Fruit fly (Drosophila melanogaster): ENCODE results near the gene Fer1HCH.
A peak's percentile ranks its signal among the peaks of the same experiment; 100 is the strongest.

Fer1HCH gene

dm6 chr3R:30336100-30336499, 51.9 kb downstream of the Fer1HCH start (continued):
- no peak for TF ChIP-seq tup (GFP tag; optimal IDR thresholded peaks at IDR 0.05)
- TF ChIP-seq slp2 (GFP tag; optimal IDR thresholded peaks at IDR 0.05): no peak
- TF ChIP-seq CG33557 (GFP tag; optimal IDR thresholded peaks at IDR 0.05): no peak
- no peak for TF ChIP-seq CG7357 (GFP tag; IDR thresholded peaks at IDR 0.05)
- no peak for TF ChIP-seq Doc2 (GFP tag; IDR thresholded peaks at IDR 0.05)
- no peak for TF ChIP-seq mld (GFP tag; IDR thresholded peaks at IDR 0.05; ENCODE audit: partially characterized antibody)
- peak; percentile 8 for TF ChIP-seq Side (GFP tag; optimal IDR thresholded peaks at IDR 0.05)
- TF ChIP-seq eve (GFP tag; optimal IDR thresholded peaks at IDR 0.05): no peak
- no peak for TF ChIP-seq Asciz (GFP tag; optimal IDR thresholded peaks at IDR 0.05)
- TF ChIP-seq ash1 (GFP tag; optimal IDR thresholded peaks at IDR 0.05): no peak
- peak; percentile 73 for TF ChIP-seq D19A (tag; optimal IDR thresholded peaks at IDR 0.05)
- TF ChIP-seq Ssrp (tag; optimal IDR thresholded peaks at IDR 0.05): no peak
- TF ChIP-seq salm (tag; optimal IDR thresholded peaks at IDR 0.05): no peak
- no peak for TF ChIP-seq lola (GFP tag; optimal IDR thresholded peaks at IDR 0.05)
- TF ChIP-seq CG3163 (GFP tag; optimal IDR thresholded peaks at IDR 0.05): no peak
- no peak for TF ChIP-seq crp (GFP tag; optimal IDR thresholded peaks at IDR 0.05)
- no peak for TF ChIP-seq zfh2 (GFP tag; optimal IDR thresholded peaks at IDR 0.05)
- no peak for TF ChIP-seq NC2β (GFP tag; optimal IDR thresholded peaks at IDR 0.05)
- TF ChIP-seq sens (GFP tag): peak; percentile 83
- no peak for TF ChIP-seq E2f1 (GFP tag; IDR thresholded peaks at IDR 0.05)
- no peak for TF ChIP-seq cg (GFP tag; optimal IDR thresholded peaks at IDR 0.05)
- TF ChIP-seq Aef1 (GFP tag; IDR thresholded peaks at IDR 0.05): 0 out of 3 replicates have a peak, but pooled peaks have one; percentile 34
- TF ChIP-seq ranshi (GFP tag; IDR thresholded peaks at IDR 0.05): no peak
- TF ChIP-seq CG11696 (GFP tag; IDR thresholded peaks at IDR 0.05): no peak
- TF ChIP-seq CG14441 (GFP tag; IDR thresholded peaks at IDR 0.05): no peak
- peak; percentile 33 for TF ChIP-seq Fer1 (GFP tag; optimal IDR thresholded peaks at IDR 0.05)
- no peak for TF ChIP-seq knrl (GFP tag; IDR thresholded peaks at IDR 0.05; ENCODE audit: partially characterized antibody)
- 0 out of 2 replicates have a peak, but pooled peaks have one; percentile 22 for TF ChIP-seq E2f2 (GFP tag; IDR thresholded peaks at IDR 0.05)
- peak; percentile 26 for TF ChIP-seq az2 (GFP tag; optimal IDR thresholded peaks at IDR 0.05)
- TF ChIP-seq Dbx (GFP tag; IDR thresholded peaks at IDR 0.05): no peak
- no peak for TF ChIP-seq wor (GFP tag; IDR thresholded peaks at IDR 0.05)
- TF ChIP-seq CG13296 (GFP tag; optimal IDR thresholded peaks at IDR 0.05): no peak
- TF ChIP-seq CG10654 (GFP tag; optimal IDR thresholded peaks at IDR 0.05): peak; percentile 43
- TF ChIP-seq CG15601 (tag; optimal IDR thresholded peaks at IDR 0.05): no peak
- no peak for TF ChIP-seq Sry-β (GFP tag; optimal IDR thresholded peaks at IDR 0.05)
- TF ChIP-seq Hey (tag; optimal IDR thresholded peaks at IDR 0.05): no peak
- no peak for TF ChIP-seq Sox100B (GFP tag; optimal IDR thresholded peaks at IDR 0.05)
- peak; percentile 14 for TF ChIP-seq tin (GFP tag; optimal IDR thresholded peaks at IDR 0.05)
- TF ChIP-seq CG7928 (GFP tag; optimal IDR thresholded peaks at IDR 0.05): no peak
- TF ChIP-seq zen2 (GFP tag; IDR thresholded peaks at IDR 0.05; ENCODE audit: partially characterized antibody): no peak
- TF ChIP-seq CG1024 (GFP tag; IDR thresholded peaks at IDR 0.05): no peak
- no peak for TF ChIP-seq p53 (GFP tag; optimal IDR thresholded peaks at IDR 0.05)
- TF ChIP-seq CG4820 (GFP tag; optimal IDR thresholded peaks at IDR 0.05): peak; percentile 38
- no peak for TF ChIP-seq da (GFP tag; optimal IDR thresholded peaks at IDR 0.05)
- TF ChIP-seq Dip2 (GFP tag; IDR thresholded peaks at IDR 0.05): no peak
- TF ChIP-seq CG14710 (tag; optimal IDR thresholded peaks at IDR 0.05): peak; percentile 27
- TF ChIP-seq CG10543 (GFP tag; optimal IDR thresholded peaks at IDR 0.05): no peak
- TF ChIP-seq gsb-n (tag; optimal IDR thresholded peaks at IDR 0.05): no peak
- TF ChIP-seq hkb (optimal IDR thresholded peaks at IDR 0.05): no peak
- no peak for TF ChIP-seq hkb (GFP tag; IDR thresholded peaks at IDR 0.05)
- TF ChIP-seq CG11560 (tag; IDR thresholded peaks at IDR 0.05): no peak
- TF ChIP-seq CG8359 (GFP tag; optimal IDR thresholded peaks at IDR 0.05; ENCODE audit: borderline replicate concordance): no peak
